Worm (Caenorhabditis elegans) whole organism, young adult: ENCODE results near the gene plpr-1.

Experiments
- B0019.2 ChIP-seq: fragments of 200-800 bp; sonication (Bioruptor generic); conservative IDR thresholded peaks from 2 replicates; pipeline ENCODE4 v1.3.6; 2022; ENCODE audit warnings: missing genetic modification reagents, missing genetic modification characterization, missing compliant biosample characterization
- F22D6.2 ChIP-seq: sonication (generic microtip); optimal IDR thresholded peaks from 2 replicates; lab custom pipeline; 2016; ENCODE audit warnings: mild to moderate bottlenecking, missing genetic modification characterization, missing compliant biosample characterization
- F23B12.7 ChIP-seq: sonication (generic microtip); optimal IDR thresholded peaks from 2 replicates; lab custom pipeline; 2017; ENCODE audit warnings: missing genetic modification characterization, mild to moderate bottlenecking, missing compliant biosample characterization, antibody characterized with exemption, moderate library complexity; ENCODE audit not compliant: insufficient read depth
- F39B2.1 ChIP-seq: fragments of 200-800 bp; sonication (Bioruptor generic); IDR thresholded peaks from 2 replicates; pipeline ENCODE4 v1.3.6; 2022; ENCODE audit warnings: missing genetic modification reagents, missing genetic modification characterization, missing compliant biosample characterization
- F49E8.2 ChIP-seq: sonication (generic microtip); optimal IDR thresholded peaks from 3 replicates; lab custom pipeline; 2017; ENCODE audit warnings: missing genetic modification characterization, mild to moderate bottlenecking, missing compliant biosample characterization, antibody characterized with exemption, moderate library complexity; ENCODE audit not compliant: insufficient read depth
- F57A8.1 ChIP-seq: fragments of 200-800 bp; sonication (Bioruptor generic); optimal IDR thresholded peaks from 2 replicates; lab custom pipeline; 2018; ENCODE audit warnings: mild to moderate bottlenecking, missing genetic modification characterization, moderate library complexity, missing compliant biosample characterization
- Y56A3A.18 ChIP-seq: fragments of 200-800 bp; sonication (Bioruptor generic); IDR thresholded peaks from 2 replicates; pipeline ENCODE4 v1.3.6; 2022; ENCODE audit warnings: missing genetic modification reagents, missing genetic modification characterization, missing compliant biosample characterization
- Y67H2A.10 ChIP-seq: fragments of 200-800 bp; sonication (Bioruptor generic); conservative IDR thresholded peaks from 2 replicates; pipeline ENCODE4 v1.3.6; 2022; ENCODE audit warnings: missing genetic modification reagents, missing genetic modification characterization, missing compliant biosample characterization
- Y79H2A.3 ChIP-seq: fragments of 200-800 bp; sonication (Bioruptor generic); conservative IDR thresholded peaks from 2 replicates; pipeline ENCODE4 v1.3.6; 2022; ENCODE audit warnings: missing genetic modification reagents, missing genetic modification characterization, missing compliant biosample characterization
- Y95B8A.8 ChIP-seq: fragments of 200-800 bp; sonication (Bioruptor generic); IDR thresholded peaks from 2 replicates; pipeline ENCODE4 v1.3.6; 2022; ENCODE audit warnings: missing genetic modification reagents, missing genetic modification characterization, missing compliant biosample characterization
- athp-1 ChIP-seq: sonication (generic microtip); optimal IDR thresholded peaks from 2 replicates; lab custom pipeline; 2017; ENCODE audit warnings: mild to moderate bottlenecking, missing genetic modification characterization, missing compliant biosample characterization
- attf-5 ChIP-seq: fragments of 200-800 bp; sonication (Bioruptor generic); optimal IDR thresholded peaks from 2 replicates; lab custom pipeline; 2018; ENCODE audit warnings: mild to moderate bottlenecking, missing genetic modification characterization, missing compliant biosample characterization
- ccch-3 ChIP-seq: fragments of 200-800 bp; sonication (Bioruptor generic); optimal IDR thresholded peaks from 2 replicates; lab custom pipeline; 2018; ENCODE audit warnings: mild to moderate bottlenecking, missing genetic modification characterization, missing compliant biosample characterization
- cebp-1 ChIP-seq, 2 experiments: fragments of 200-800 bp in 1 of 2; sonication (Bioruptor generic) in 1 of 2; sonication (generic microtip) in 1 of 2; IDR thresholded peaks in 1 of 2; optimal IDR thresholded peaks in 1 of 2; 2 replicates each; pipeline versions ENCODE4 v1.3.6 to Lab custom; 2017 to 2022; ENCODE audit warnings: missing compliant biosample characterization in 2 of 2, missing genetic modification characterization in 2 of 2, mild to moderate bottlenecking in 1 of 2, missing genetic modification reagents in 1 of 2, moderate library complexity in 1 of 2
- ceh-100 ChIP-seq: fragments of 200-800 bp; sonication (Bioruptor generic); IDR thresholded peaks from 2 replicates; pipeline ENCODE4 v1.3.6; 2022; ENCODE audit warnings: missing genetic modification reagents, missing genetic modification characterization, missing compliant biosample characterization
- die-1 ChIP-seq: sonication (generic microtip); optimal IDR thresholded peaks from 2 replicates; lab custom pipeline; 2016; ENCODE audit warnings: missing genotype, mild to moderate bottlenecking, missing genetic modification characterization, missing compliant biosample characterization
- dox-1 ChIP-seq: fragments of 200-800 bp; sonication (Bioruptor generic); IDR thresholded peaks from 2 replicates; pipeline ENCODE4 v1.3.6; 2022; ENCODE audit warnings: missing genetic modification reagents, missing genetic modification characterization, missing compliant biosample characterization
- dpl-1 ChIP-seq: fragments of 150-350 bp; optimal IDR thresholded peaks from 2 replicates; lab custom pipeline; 2014; ENCODE audit warnings: missing biosample characterization, missing genetic modification reagents, missing genetic modification characterization
- ets-4 ChIP-seq: fragments of 200-800 bp; sonication (Bioruptor generic); optimal IDR thresholded peaks from 2 replicates; lab custom pipeline; 2018; ENCODE audit warnings: mild to moderate bottlenecking, missing genetic modification characterization, missing compliant biosample characterization
- hlh-26 ChIP-seq: fragments of 200-800 bp; sonication (Bioruptor generic); conservative IDR thresholded peaks from 2 replicates; pipeline ENCODE4 v1.3.6; 2022; ENCODE audit warnings: missing genetic modification reagents, missing genetic modification characterization, missing compliant biosample characterization
- hmg-20 ChIP-seq: fragments of 200-800 bp; sonication (Bioruptor generic); IDR thresholded peaks from 2 replicates; pipeline ENCODE4 v1.3.6; 2022; ENCODE audit warnings: missing genetic modification reagents, missing genetic modification characterization, missing compliant biosample characterization
- let-607 ChIP-seq, 2 experiments: fragments of 200-800 bp in 1 of 2; sonication (Bioruptor generic) in 1 of 2; sonication (generic microtip) in 1 of 2; optimal IDR thresholded peaks; 2 replicates each; lab custom pipeline; 2016 to 2018; ENCODE audit warnings: mild to moderate bottlenecking in 2 of 2, missing compliant biosample characterization in 2 of 2, missing genetic modification characterization in 2 of 2, moderate library complexity in 2 of 2, missing genotype in 1 of 2
- lir-1 ChIP-seq: fragments of 200-800 bp; sonication (Bioruptor generic); conservative IDR thresholded peaks from 2 replicates; pipeline ENCODE4 v1.3.6; 2022; ENCODE audit warnings: missing genetic modification reagents, missing genetic modification characterization, missing compliant biosample characterization
- madf-3 ChIP-seq: fragments of 200-800 bp; sonication (Bioruptor generic); IDR thresholded peaks from 2 replicates; pipeline ENCODE4 v1.3.6; 2022; ENCODE audit warnings: missing genetic modification reagents, missing genetic modification characterization, missing compliant biosample characterization
- mes-4 ChIP-seq: sonication (generic microtip); optimal IDR thresholded peaks from 2 replicates; lab custom pipeline; 2016; ENCODE audit warnings: missing genotype, missing genetic modification characterization, missing compliant biosample characterization
- nfya-2 ChIP-seq: fragments of 200-800 bp; sonication (Bioruptor generic); IDR thresholded peaks from 2 replicates; pipeline ENCODE4 v1.3.6; 2022; ENCODE audit warnings: missing genetic modification reagents, missing genetic modification characterization, missing compliant biosample characterization
- nfyb-1 ChIP-seq: fragments of 200-800 bp; sonication (Bioruptor generic); IDR thresholded peaks from 2 replicates; pipeline ENCODE4 v1.3.6; 2022; ENCODE audit warnings: missing genetic modification reagents, missing genetic modification characterization, missing compliant biosample characterization
- nhr-179 ChIP-seq: sonication (generic microtip); optimal IDR thresholded peaks from 2 replicates; lab custom pipeline; 2016; ENCODE audit warnings: mild to moderate bottlenecking, missing genetic modification characterization, missing compliant biosample characterization
- pbrm-1 ChIP-seq: fragments of 200-800 bp; sonication (Bioruptor generic); IDR thresholded peaks from 2 replicates; pipeline ENCODE4 v1.3.6; 2022; ENCODE audit warnings: missing genetic modification reagents, missing genetic modification characterization, missing compliant biosample characterization
- rcor-1 ChIP-seq: fragments of 200-800 bp; sonication (Bioruptor generic); IDR thresholded peaks from 2 replicates; pipeline ENCODE4 v1.3.6; 2022; ENCODE audit warnings: missing genetic modification reagents, missing genetic modification characterization, missing compliant biosample characterization
- repo-1 ChIP-seq: sonication (generic microtip); optimal IDR thresholded peaks from 2 replicates; lab custom pipeline; 2017; ENCODE audit warnings: mild to moderate bottlenecking, missing genetic modification characterization, missing compliant biosample characterization
- snpc-4 ChIP-seq, 5 experiments: fragments of 150-350 bp in 1 of 5; sonication (generic microtip) in 4 of 5; optimal IDR thresholded peaks; 2 replicates each; lab custom pipeline; 2014 to 2018; ENCODE audit warnings: missing genetic modification characterization in 5 of 5, missing biosample characterization in 3 of 5, antibody characterized with exemption in 2 of 5, mild to moderate bottlenecking in 2 of 5, missing compliant biosample characterization in 2 of 5, missing genotype in 2 of 5, moderate library complexity in 2 of 5, missing genetic modification reagents in 1 of 5
- sptf-2 ChIP-seq: fragments of 200-800 bp; sonication (Bioruptor generic); optimal IDR thresholded peaks from 2 replicates; lab custom pipeline; 2018; ENCODE audit warnings: mild to moderate bottlenecking, missing genetic modification characterization, missing compliant biosample characterization
- xnd-1 ChIP-seq: sonication (generic microtip); optimal IDR thresholded peaks from 2 replicates; lab custom pipeline; 2016; ENCODE audit warnings: missing genotype, missing genetic modification reagents, missing genetic modification characterization, missing compliant biosample characterization
- ztf-25 ChIP-seq: fragments of 200-800 bp; sonication (Bioruptor generic); IDR thresholded peaks from 2 replicates; pipeline ENCODE4 v1.3.6; 2022; ENCODE audit warnings: missing genetic modification reagents, missing genetic modification characterization, missing compliant biosample characterization

Gene plpr-1

ce11 chrII:11224045-11224481 lies 2.0 kb downstream of the plpr-1 start (continued):
- TF ChIP-seq hlh-26 (no peak), snpc-4 (GFP tag; optimal IDR thresholded peaks at IDR 0.05; lab: Kevin White, UChicago) (peak; percentile 99), snpc-4 (tag; optimal IDR thresholded peaks at IDR 0.05; lab: Kevin White, UChicago) (peak; percentile 99 to 100 (median 99)), ceh-100 (peak; percentile 66), die-1 (tag; lab: Kevin White, UChicago) (peak; percentile 27), F49E8.2 (tag; lab: Kevin White, UChicago) (peak; percentile 88), madf-3 (GFP tag; lab: Robert Waterston, UW) (peak; percentile 76; the same call in 1 of the 2 replicates), hmg-20 (GFP tag; lab: Robert Waterston, UW) (peak; percentile 68; the same call in 1 of the 2 replicates), ccch-3 (GFP tag; lab: Kevin White, UChicago) (no peak), sptf-2 (GFP tag; lab: Kevin White, UChicago) (no peak), Y56A3A.18 (GFP tag; lab: Robert Waterston, UW) (peak; percentile 66; the same call in 1 of the 2 replicates), pbrm-1 (GFP tag; lab: Robert Waterston, UW) (peak; percentile 97), dox-1 (peak; percentile 94), nfya-2 (no peak), attf-5 (GFP tag; lab: Kevin White, UChicago) (peak; percentile 40), nhr-179 (peak; percentile 11), rcor-1 (peak; percentile 91), repo-1 (peak; percentile 76), cebp-1 (GFP tag; IDR thresholded peaks at IDR 0.05; lab: Robert Waterston, UW) (no peak), cebp-1 (tag; optimal IDR thresholded peaks at IDR 0.05; lab: Kevin White, UChicago) (no peak)
- TF ChIP-seq, all 124 proteins: peak for 76

ce11 chrII:11226379-11226778 lies 4.3 kb downstream of the plpr-1 start, which contains the start of gene T06D8.2:
Gene T06D8.2, plus strand, starts transcription at chrII:11226679.
- no peak for TF ChIP-seq athp-1
- no peak for TF ChIP-seq Y95B8A.8 (GFP tag; lab: Robert Waterston, UW)
- no peak for TF ChIP-seq B0019.2 (GFP tag; lab: Robert Waterston, UW)
- no peak for TF ChIP-seq ztf-25 (GFP tag; lab: Robert Waterston, UW)
- TF ChIP-seq F57A8.1 (GFP tag; lab: Kevin White, UChicago): no peak
- no peak for TF ChIP-seq Y67H2A.10 (GFP tag; lab: Robert Waterston, UW)
- TF ChIP-seq F22D6.2 (tag; lab: Kevin White, UChicago): no peak
- TF ChIP-seq lir-1 (GFP tag; lab: Robert Waterston, UW): no peak
- no peak for TF ChIP-seq mes-4
- TF ChIP-seq F23B12.7 (tag; lab: Kevin White, UChicago): no peak
- TF ChIP-seq Y79H2A.3 (GFP tag; lab: Robert Waterston, UW): no peak
- TF ChIP-seq, all 124 proteins: peak for 0

ce11 chrII:11234751-11235150 lies 12.6 kb downstream of the plpr-1 start, which contains the start of gene cox-15:
Gene cox-15, minus strand, starts transcription at chrII:11234952.
- TF ChIP-seq ets-4 (GFP tag; lab: Kevin White, UChicago): no peak
- no peak for TF ChIP-seq dpl-1 (GFP tag; lab: Kevin White, UChicago)
- no peak for TF ChIP-seq let-607 (tag; optimal IDR thresholded peaks at IDR 0.05; lab: Kevin White, UChicago)
- TF ChIP-seq xnd-1: peak; percentile 4
- TF ChIP-seq F39B2.1: no peak
- TF ChIP-seq nfyb-1: 0 out of 2 replicates have a peak, but pooled peaks have one; percentile 35
